Fruit fly (Drosophila melanogaster): ENCODE data around the gene Tcs6.

dm6 chr3R:26017771-26018731, 40.0 kb downstream of the Tcs6 start:
- TF ChIP-seq h (optimal IDR thresholded peaks at IDR 0.05) (no peak), insv (optimal IDR thresholded peaks at IDR 0.05) (no peak), Myc (optimal IDR thresholded peaks at IDR 0.05) (no peak), Sin3A (optimal IDR thresholded peaks at IDR 0.05) (no peak)
